Worm (Caenorhabditis elegans) whole organism, L1 larva: Measurements from ENCODE around the gene nep-13.

Source experiments
- blmp-1 ChIP-seq: fragments of 150-350 bp; optimal IDR thresholded peaks from 2 replicates; lab custom pipeline; 2014; ENCODE audit warnings: missing biosample characterization, missing genetic modification characterization
- egl-27 ChIP-seq, 2 experiments: fragments of 150-350 bp in 1 of 2; sonication (generic microtip); optimal IDR thresholded peaks; 3 replicates each; lab custom pipeline; 2017 to 2018; ENCODE audit warnings: missing biosample characterization in 2 of 2, missing genetic modification characterization in 2 of 2, missing genetic modification reagents in 2 of 2
- fos-1 ChIP-seq: fragments of 150-350 bp; optimal IDR thresholded peaks from 2 replicates; lab custom pipeline; 2014; ENCODE audit warnings: missing biosample characterization, missing genetic modification characterization
- lin-39 ChIP-seq: fragments of 150-350 bp; optimal IDR thresholded peaks from 2 replicates; lab custom pipeline; 2014; ENCODE audit warnings: missing biosample characterization, missing genetic modification reagents, missing genetic modification characterization
- mdl-1 ChIP-seq, 2 experiments: fragments of 150-350 bp; optimal IDR thresholded peaks; 2 replicates each; lab custom pipeline; 2014 to 2017; ENCODE audit warnings: missing biosample characterization in 2 of 2, missing genetic modification characterization in 2 of 2, inconsistent platforms in 1 of 2
- nhr-11 ChIP-seq: fragments of 150-350 bp; optimal IDR thresholded peaks from 2 replicates; lab custom pipeline; 2014; ENCODE audit warnings: missing biosample characterization, missing genetic modification characterization
- nhr-237 ChIP-seq: fragments of 150-350 bp; optimal IDR thresholded peaks from 2 replicates; lab custom pipeline; 2014; ENCODE audit warnings: missing biosample characterization, missing genetic modification characterization
- nhr-76 ChIP-seq: sonication (generic microtip); optimal IDR thresholded peaks from 2 replicates; lab custom pipeline; 2017; ENCODE audit warnings: missing biosample characterization, missing genetic modification characterization
- pqm-1 ChIP-seq: sonication (generic microtip); optimal IDR thresholded peaks from 3 replicates; lab custom pipeline; 2017; ENCODE audit warnings: missing biosample characterization, missing genetic modification characterization
- rnt-1 ChIP-seq: sonication (generic microtip); optimal IDR thresholded peaks from 2 replicates; lab custom pipeline; 2016; ENCODE audit warnings: mild to moderate bottlenecking, missing genetic modification characterization, moderate library complexity, missing compliant biosample characterization
- snpc-4 ChIP-seq: fragments of 150-350 bp; optimal IDR thresholded peaks from 2 replicates; lab custom pipeline; 2014; ENCODE audit warnings: missing biosample characterization, missing genetic modification characterization

DNA sequence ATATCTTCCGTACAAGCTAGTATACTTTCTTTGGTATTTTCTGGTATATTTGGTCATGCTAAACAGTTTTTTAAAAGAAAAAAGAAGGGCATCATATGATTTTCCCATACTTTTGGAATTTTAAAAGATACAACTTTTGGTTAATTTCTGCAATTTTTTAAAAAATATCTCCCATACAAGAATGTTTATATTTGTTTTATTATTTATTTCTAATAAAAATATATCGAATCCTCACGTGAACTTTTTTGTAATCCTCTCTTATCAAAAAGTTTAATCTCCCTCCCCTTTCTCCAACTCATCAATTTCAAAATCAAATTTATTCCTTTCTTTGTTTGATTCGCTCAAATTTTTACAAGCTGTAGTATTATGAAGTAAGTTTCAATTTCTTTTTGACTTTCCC, at the start of gene nep-13:
- TF ChIP-seq rnt-1 (tag; lab: Kevin White, UChicago) (no peak), nhr-237 (tag; lab: Kevin White, UChicago) (no peak), nhr-76 (no peak), fos-1 (tag; lab: Kevin White, UChicago) (no peak), lin-39 (no peak), snpc-4 (tag; lab: Kevin White, UChicago) (no peak), blmp-1 (no peak), pqm-1 (no peak), egl-27 (tag; optimal IDR thresholded peaks at IDR 0.05; lab: Kevin White, UChicago) (no peak), nhr-11 (tag; lab: Kevin White, UChicago) (no peak), mdl-1 (tag; optimal IDR thresholded peaks at IDR 0.05; lab: Kevin White, UChicago) (no peak)
